Comparison of ENCODE assay signal across 1 fruit fly cellular context in the genomic region with DNA sequence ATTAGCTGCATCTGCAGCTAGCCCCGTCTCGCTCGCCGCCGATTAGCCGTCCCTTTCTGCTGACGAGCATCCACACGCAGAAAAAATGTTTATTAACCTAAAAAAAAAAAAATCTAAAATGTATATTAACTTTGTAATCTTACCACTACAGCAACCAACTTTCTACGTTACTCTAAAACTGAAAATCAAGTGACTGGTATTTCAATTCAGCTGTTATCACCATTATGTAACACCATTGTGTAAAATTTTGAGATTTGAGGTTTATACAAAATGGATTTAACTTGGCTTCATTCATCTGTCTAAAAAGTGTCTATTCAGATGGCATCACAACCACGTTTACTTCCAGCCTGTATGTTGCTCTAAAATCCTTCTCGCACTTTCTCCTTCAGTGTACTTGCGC.
TF ChIP-seq lines count a peak whose summit lies in the region.

No protein-coding gene starts in this region.

TF ChIP-seq in whole organism, embryonic, 481 proteins besides CTCF, POLR2A, EP300 and RAD21 (continued from another document and continues in another):
- TF ChIP-seq btn (GFP tag; optimal IDR thresholded peaks at IDR 0.05; lab: Kevin White, UChicago) = no peak
- TF ChIP-seq BtbVII (GFP tag; optimal IDR thresholded peaks at IDR 0.05; lab: Kevin White, UChicago) = no peak
- TF ChIP-seq Xrp1 (GFP tag; IDR thresholded peaks at IDR 0.05; lab: Robert Waterston, UW) = peak; percentile 24; the same call in 1 of the 2 replicates
- no peak for TF ChIP-seq CG4617 (GFP tag; optimal IDR thresholded peaks at IDR 0.05; lab: Kevin White, UChicago; ENCODE audit: borderline replicate concordance)
- no peak for TF ChIP-seq CG7357 (GFP tag; IDR thresholded peaks at IDR 0.05; lab: Robert Waterston, UW)
- TF ChIP-seq ash1 (GFP tag; optimal IDR thresholded peaks at IDR 0.05; lab: Kevin White, UChicago) = no peak
- no peak for TF ChIP-seq CG11085 (GFP tag; IDR thresholded peaks at IDR 0.05; lab: Robert Waterston, UW)
- TF ChIP-seq Side (GFP tag; optimal IDR thresholded peaks at IDR 0.05; lab: Kevin White, UChicago) = no peak
- TF ChIP-seq CG5180 (GFP tag; optimal IDR thresholded peaks at IDR 0.05; lab: Kevin White, UChicago) = no peak
- TF ChIP-seq CG7745 (tag; optimal IDR thresholded peaks at IDR 0.05; lab: Kevin White, UChicago) = no peak
- no peak for TF ChIP-seq org-1 (GFP tag; optimal IDR thresholded peaks at IDR 0.05; lab: Kevin White, UChicago)
- no peak for TF ChIP-seq CG17802 (tag; optimal IDR thresholded peaks at IDR 0.05; lab: Kevin White, UChicago)
- peak; percentile 57 for TF ChIP-seq CG18262 (tag; optimal IDR thresholded peaks at IDR 0.05; lab: Kevin White, UChicago)
- no peak for TF ChIP-seq shn (GFP tag; optimal IDR thresholded peaks at IDR 0.05; lab: Kevin White, UChicago)
- no peak for TF ChIP-seq peb (GFP tag; IDR thresholded peaks at IDR 0.05; lab: Robert Waterston, UW)
- TF ChIP-seq Sin3A (optimal IDR thresholded peaks at IDR 0.05; lab: Kevin White, UChicago) = no peak
- no peak for TF ChIP-seq row (GFP tag; IDR thresholded peaks at IDR 0.05; lab: Robert Waterston, UW)
- no peak for TF ChIP-seq slou (GFP tag; optimal IDR thresholded peaks at IDR 0.05; lab: Kevin White, UChicago)
- TF ChIP-seq gsb-n (tag; optimal IDR thresholded peaks at IDR 0.05; lab: Kevin White, UChicago) = peak; percentile 4
- no peak for TF ChIP-seq trh (GFP tag; optimal IDR thresholded peaks at IDR 0.05; lab: Kevin White, UChicago)
- TF ChIP-seq Hsf (GFP tag; optimal IDR thresholded peaks at IDR 0.05; lab: Kevin White, UChicago) = peak; percentile 23
- TF ChIP-seq CG14014 (GFP tag; IDR thresholded peaks at IDR 0.05; lab: Robert Waterston, UW) = no peak
- no peak for TF ChIP-seq Tbp (GFP tag; optimal IDR thresholded peaks at IDR 0.05; lab: Kevin White, UChicago)
- TF ChIP-seq CG12391 (tag; optimal IDR thresholded peaks at IDR 0.05; lab: Kevin White, UChicago) = peak; percentile 9
- peak; percentile 55 for TF ChIP-seq CG31441 (GFP tag; IDR thresholded peaks at IDR 0.05; lab: Robert Waterston, UW)
- TF ChIP-seq Hr3 (GFP tag; optimal IDR thresholded peaks at IDR 0.05; lab: Kevin White, UChicago) = peak; percentile 24
- TF ChIP-seq Hey (tag; optimal IDR thresholded peaks at IDR 0.05; lab: Kevin White, UChicago) = no peak
- no peak for TF ChIP-seq ro (GFP tag; IDR thresholded peaks at IDR 0.05; lab: Robert Waterston, UW)
- TF ChIP-seq CG9876 (GFP tag; optimal IDR thresholded peaks at IDR 0.05; lab: Kevin White, UChicago) = no peak
- TF ChIP-seq TFAM (GFP tag; optimal IDR thresholded peaks at IDR 0.05; lab: Kevin White, UChicago) = no peak
- TF ChIP-seq CG12071 (GFP tag; optimal IDR thresholded peaks at IDR 0.05; lab: Kevin White, UChicago) = no peak
- TF ChIP-seq hbn (GFP tag; IDR thresholded peaks at IDR 0.05; lab: Robert Waterston, UW; ENCODE audit: partially characterized antibody) = no peak
- TF ChIP-seq CG6854 (GFP tag; optimal IDR thresholded peaks at IDR 0.05; lab: Kevin White, UChicago) = no peak
- no peak for TF ChIP-seq pan (optimal IDR thresholded peaks at IDR 0.05; lab: Kevin White, UChicago)
- no peak for TF ChIP-seq pan (GFP tag; optimal IDR thresholded peaks at IDR 0.05 in 1 of 2, IDR thresholded peaks at IDR 0.05 in 1 of 2)
- no peak for TF ChIP-seq dati (GFP tag; IDR thresholded peaks at IDR 0.05; lab: Robert Waterston, UW)
- no peak for TF ChIP-seq Ada2b (GFP tag; IDR thresholded peaks at IDR 0.05; lab: Robert Waterston, UW)
- no peak for TF ChIP-seq sens-2 (GFP tag; IDR thresholded peaks at IDR 0.05; lab: Robert Waterston, UW)
- TF ChIP-seq Ssrp (tag; optimal IDR thresholded peaks at IDR 0.05; lab: Kevin White, UChicago) = peak; percentile 13
- TF ChIP-seq Eip74EF (GFP tag; optimal IDR thresholded peaks at IDR 0.05; lab: Kevin White, UChicago) = no peak
- TF ChIP-seq repo (GFP tag; optimal IDR thresholded peaks at IDR 0.05; lab: Kevin White, UChicago) = no peak
- TF ChIP-seq stc (GFP tag; IDR thresholded peaks at IDR 0.05; lab: Robert Waterston, UW) = no peak
- TF ChIP-seq Sox100B (GFP tag; optimal IDR thresholded peaks at IDR 0.05; lab: Kevin White, UChicago) = peak; percentile 31
- no peak for TF ChIP-seq abd-A (tag; optimal IDR thresholded peaks at IDR 0.05; lab: Kevin White, UChicago)
- no peak for TF ChIP-seq ATbp (GFP tag; optimal IDR thresholded peaks at IDR 0.05; lab: Kevin White, UChicago)
- 0 out of 3 replicates have a peak, but pooled peaks have one; percentile 15 for TF ChIP-seq CG2199 (GFP tag; IDR thresholded peaks at IDR 0.05; lab: Robert Waterston, UW)
- no peak for TF ChIP-seq wor (GFP tag; IDR thresholded peaks at IDR 0.05; lab: Robert Waterston, UW)
- TF ChIP-seq CG30403 (GFP tag; optimal IDR thresholded peaks at IDR 0.05; lab: Kevin White, UChicago) = peak; percentile 9
- TF ChIP-seq CG13775 (GFP tag; optimal IDR thresholded peaks at IDR 0.05; lab: Kevin White, UChicago) = no peak
- no peak for TF ChIP-seq fd102C (GFP tag; optimal IDR thresholded peaks at IDR 0.05; lab: Kevin White, UChicago)
- TF ChIP-seq grn (GFP tag; optimal IDR thresholded peaks at IDR 0.05; lab: Kevin White, UChicago) = no peak
- no peak for TF ChIP-seq Mrtf (GFP tag; IDR thresholded peaks at IDR 0.05; lab: Robert Waterston, UW)
- no peak for TF ChIP-seq sima (GFP tag; optimal IDR thresholded peaks at IDR 0.05; lab: Kevin White, UChicago)
- no peak for TF ChIP-seq D (optimal IDR thresholded peaks at IDR 0.05; lab: Kevin White, UChicago)
- peak; percentile 47 for TF ChIP-seq D (GFP tag; optimal IDR thresholded peaks at IDR 0.05; lab: Kevin White, UChicago)
- no peak for TF ChIP-seq jing (GFP tag; optimal IDR thresholded peaks at IDR 0.05; lab: Kevin White, UChicago)
- TF ChIP-seq Trl (optimal IDR thresholded peaks at IDR 0.05; lab: Kevin White, UChicago) = no peak
- TF ChIP-seq Trl (GFP tag; optimal IDR thresholded peaks at IDR 0.05; lab: Kevin White, UChicago) = no peak
- TF ChIP-seq bcd (GFP tag; optimal IDR thresholded peaks at IDR 0.05; lab: Kevin White, UChicago) = no peak
- TF ChIP-seq CG7372 (GFP tag; IDR thresholded peaks at IDR 0.05; lab: Robert Waterston, UW) = no peak
- no peak for TF ChIP-seq CG11456 (GFP tag; IDR thresholded peaks at IDR 0.05; lab: Robert Waterston, UW)
- no peak for TF ChIP-seq Taf1 (GFP tag; IDR thresholded peaks at IDR 0.05; lab: Robert Waterston, UW)
- TF ChIP-seq zf30C (GFP tag; optimal IDR thresholded peaks at IDR 0.05; lab: Kevin White, UChicago) = no peak
- TF ChIP-seq CG18619 (GFP tag; optimal IDR thresholded peaks at IDR 0.05; lab: Kevin White, UChicago) = no peak
- no peak for TF ChIP-seq Mes4 (GFP tag; optimal IDR thresholded peaks at IDR 0.05; lab: Kevin White, UChicago)
- TF ChIP-seq Sry-β (GFP tag; optimal IDR thresholded peaks at IDR 0.05; lab: Kevin White, UChicago) = no peak
- TF ChIP-seq CG10979 (tag; optimal IDR thresholded peaks at IDR 0.05; lab: Kevin White, UChicago) = peak; percentile 69
- no peak for TF ChIP-seq CG15514 (GFP tag; optimal IDR thresholded peaks at IDR 0.05; lab: Kevin White, UChicago)
- TF ChIP-seq sug (tag; optimal IDR thresholded peaks at IDR 0.05; lab: Kevin White, UChicago) = no peak
- no peak for TF ChIP-seq her (GFP tag; optimal IDR thresholded peaks at IDR 0.05; lab: Kevin White, UChicago)
- TF ChIP-seq Kr (GFP tag; optimal IDR thresholded peaks at IDR 0.05; lab: Kevin White, UChicago) = no peak
- no peak for TF ChIP-seq CG32772 (GFP tag; IDR thresholded peaks at IDR 0.05; lab: Robert Waterston, UW)
- no peak for TF ChIP-seq ham (GFP tag; IDR thresholded peaks at IDR 0.05; lab: Robert Waterston, UW)
- no peak for TF ChIP-seq sna (GFP tag; IDR thresholded peaks at IDR 0.05; lab: Robert Waterston, UW; ENCODE audit: partially characterized antibody)
- no peak for TF ChIP-seq dpn (GFP tag; optimal IDR thresholded peaks at IDR 0.05; lab: Kevin White, UChicago)
- no peak for TF ChIP-seq CG43689 (GFP tag; IDR thresholded peaks at IDR 0.05; lab: Robert Waterston, UW)
- TF ChIP-seq CG17912 (GFP tag; optimal IDR thresholded peaks at IDR 0.05; lab: Kevin White, UChicago) = no peak
- TF ChIP-seq CG12769 (tag; optimal IDR thresholded peaks at IDR 0.05; lab: Kevin White, UChicago) = no peak
- no peak for TF ChIP-seq pita (GFP tag; optimal IDR thresholded peaks at IDR 0.05; lab: Kevin White, UChicago)
- TF ChIP-seq gt (GFP tag; IDR thresholded peaks at IDR 0.05; lab: Robert Waterston, UW) = no peak
- no peak for TF ChIP-seq nom (GFP tag; optimal IDR thresholded peaks at IDR 0.05; lab: Kevin White, UChicago)
- TF ChIP-seq sd (tag; optimal IDR thresholded peaks at IDR 0.05; lab: Kevin White, UChicago) = no peak
- peak; percentile 21 for TF ChIP-seq CG10267 (tag; optimal IDR thresholded peaks at IDR 0.05; lab: Kevin White, UChicago)
- peak; percentile 28 for TF ChIP-seq CG9727 (GFP tag; optimal IDR thresholded peaks at IDR 0.05; lab: Kevin White, UChicago)
- TF ChIP-seq Dref (GFP tag; IDR thresholded peaks at IDR 0.05; lab: Robert Waterston, UW) = no peak
- TF ChIP-seq zfh1 (GFP tag; IDR thresholded peaks at IDR 0.05; lab: Robert Waterston, UW) = no peak; the same call in 2 of the 3 replicates
- TF ChIP-seq CG7963 (GFP tag; IDR thresholded peaks at IDR 0.05; lab: Robert Waterston, UW; ENCODE audit: partially characterized antibody) = no peak
- no peak for TF ChIP-seq gce (GFP tag; IDR thresholded peaks at IDR 0.05; lab: Robert Waterston, UW)
- no peak for TF ChIP-seq Vsx1 (GFP tag; optimal IDR thresholded peaks at IDR 0.05; lab: Kevin White, UChicago)
- TF ChIP-seq tx (GFP tag; optimal IDR thresholded peaks at IDR 0.05; lab: Kevin White, UChicago) = no peak
- TF ChIP-seq eyg (GFP tag; optimal IDR thresholded peaks at IDR 0.05; lab: Kevin White, UChicago) = no peak
- TF ChIP-seq gem (tag; optimal IDR thresholded peaks at IDR 0.05; lab: Kevin White, UChicago) = peak; percentile 54
- TF ChIP-seq amos (GFP tag; IDR thresholded peaks at IDR 0.05; lab: Robert Waterston, UW; ENCODE audit: partially characterized antibody) = no peak
- no peak for TF ChIP-seq CG6765 (GFP tag; optimal IDR thresholded peaks at IDR 0.05; lab: Kevin White, UChicago)
- TF ChIP-seq CG4707 (GFP tag; optimal IDR thresholded peaks at IDR 0.05; lab: Kevin White, UChicago) = no peak
- no peak for TF ChIP-seq Myb (GFP tag; optimal IDR thresholded peaks at IDR 0.05; lab: Kevin White, UChicago)
- TF ChIP-seq CG34224 (GFP tag; IDR thresholded peaks at IDR 0.05; lab: Robert Waterston, UW; ENCODE audit: partially characterized antibody) = no peak
- TF ChIP-seq cas (GFP tag; IDR thresholded peaks at IDR 0.05; lab: Robert Waterston, UW) = no peak
- TF ChIP-seq ttk (GFP tag; IDR thresholded peaks at IDR 0.05; lab: Robert Waterston, UW) = no peak
- TF ChIP-seq psq (GFP tag; optimal IDR thresholded peaks at IDR 0.05; lab: Kevin White, UChicago) = no peak
- TF ChIP-seq Stat92E (GFP tag; optimal IDR thresholded peaks at IDR 0.05; lab: Kevin White, UChicago) = no peak
- no peak for TF ChIP-seq mld (GFP tag; IDR thresholded peaks at IDR 0.05; lab: Robert Waterston, UW; ENCODE audit: partially characterized antibody)
- TF ChIP-seq BEAF-32 (GFP tag; optimal IDR thresholded peaks at IDR 0.05; lab: Kevin White, UChicago) = no peak
- no peak for TF ChIP-seq bbx (GFP tag; IDR thresholded peaks at IDR 0.05; lab: Robert Waterston, UW; ENCODE audit: partially characterized antibody)
- no peak for TF ChIP-seq Atf-2 (GFP tag; optimal IDR thresholded peaks at IDR 0.05; lab: Kevin White, UChicago)
- no peak for TF ChIP-seq CG9437 (GFP tag; optimal IDR thresholded peaks at IDR 0.05; lab: Kevin White, UChicago)
- no peak for TF ChIP-seq E2f2 (GFP tag; IDR thresholded peaks at IDR 0.05; lab: Robert Waterston, UW)
- peak; percentile 40 for TF ChIP-seq Blimp-1 (GFP tag; optimal IDR thresholded peaks at IDR 0.05; lab: Kevin White, UChicago)
- TF ChIP-seq CG8944 (GFP tag; optimal IDR thresholded peaks at IDR 0.05; lab: Kevin White, UChicago) = no peak
- TF ChIP-seq aop (GFP tag; IDR thresholded peaks at IDR 0.05; lab: Robert Waterston, UW) = no peak
- no peak for TF ChIP-seq slbo (GFP tag; IDR thresholded peaks at IDR 0.05; lab: Robert Waterston, UW)
- no peak for TF ChIP-seq Aef1 (GFP tag; IDR thresholded peaks at IDR 0.05; lab: Robert Waterston, UW)
- TF ChIP-seq CG13894 (tag; optimal IDR thresholded peaks at IDR 0.05; lab: Kevin White, UChicago) = no peak
- no peak for TF ChIP-seq CG6683 (GFP tag; optimal IDR thresholded peaks at IDR 0.05; lab: Kevin White, UChicago)
- no peak for TF ChIP-seq CG13424 (tag; optimal IDR thresholded peaks at IDR 0.05; lab: Kevin White, UChicago)
- TF ChIP-seq Max (GFP tag; optimal IDR thresholded peaks at IDR 0.05; lab: Kevin White, UChicago) = no peak
- TF ChIP-seq da (GFP tag; optimal IDR thresholded peaks at IDR 0.05; lab: Kevin White, UChicago) = no peak
- TF ChIP-seq fu2 (GFP tag; optimal IDR thresholded peaks at IDR 0.05; lab: Kevin White, UChicago) = no peak
- no peak for TF ChIP-seq CG6272 (GFP tag; IDR thresholded peaks at IDR 0.05; lab: Robert Waterston, UW)
- TF ChIP-seq Meics (GFP tag; optimal IDR thresholded peaks at IDR 0.05; lab: Kevin White, UChicago) = no peak
- no peak for TF ChIP-seq CG10147 (GFP tag; optimal IDR thresholded peaks at IDR 0.05; lab: Kevin White, UChicago)
- no peak for TF ChIP-seq CG4404 (GFP tag; IDR thresholded peaks at IDR 0.05; lab: Robert Waterston, UW)
- no peak for TF ChIP-seq wek (GFP tag; optimal IDR thresholded peaks at IDR 0.05; lab: Kevin White, UChicago)
- no peak for TF ChIP-seq ewg (GFP tag; optimal IDR thresholded peaks at IDR 0.05; lab: Kevin White, UChicago)
- no peak for TF ChIP-seq sim (GFP tag; IDR thresholded peaks at IDR 0.05; lab: Robert Waterston, UW)
- no peak for TF ChIP-seq CG31365 (tag; optimal IDR thresholded peaks at IDR 0.05; lab: Kevin White, UChicago)
- no peak for TF ChIP-seq CG2875 (GFP tag; optimal IDR thresholded peaks at IDR 0.05; lab: Kevin White, UChicago)
- TF ChIP-seq kah (GFP tag; optimal IDR thresholded peaks at IDR 0.05; lab: Kevin White, UChicago) = no peak
- no peak for TF ChIP-seq ranshi (GFP tag; IDR thresholded peaks at IDR 0.05; lab: Robert Waterston, UW)
- TF ChIP-seq schlank (tag; optimal IDR thresholded peaks at IDR 0.05; lab: Kevin White, UChicago) = no peak
- no peak for TF ChIP-seq CG18011 (GFP tag; optimal IDR thresholded peaks at IDR 0.05; lab: Kevin White, UChicago)
- TF ChIP-seq Usf (GFP tag; optimal IDR thresholded peaks at IDR 0.05; lab: Kevin White, UChicago) = no peak
- peak; percentile 68; the same call in 2 of the 3 replicates for TF ChIP-seq CG17361 (GFP tag; IDR thresholded peaks at IDR 0.05; lab: Robert Waterston, UW)
- no peak for TF ChIP-seq onecut (GFP tag; IDR thresholded peaks at IDR 0.05; lab: Robert Waterston, UW)
- no peak for TF ChIP-seq ab (GFP tag; optimal IDR thresholded peaks at IDR 0.05; lab: Kevin White, UChicago)
